Fruit fly (Drosophila melanogaster): ENCODE measurements around the gene Gss2.

Gss2 gene

DNA sequence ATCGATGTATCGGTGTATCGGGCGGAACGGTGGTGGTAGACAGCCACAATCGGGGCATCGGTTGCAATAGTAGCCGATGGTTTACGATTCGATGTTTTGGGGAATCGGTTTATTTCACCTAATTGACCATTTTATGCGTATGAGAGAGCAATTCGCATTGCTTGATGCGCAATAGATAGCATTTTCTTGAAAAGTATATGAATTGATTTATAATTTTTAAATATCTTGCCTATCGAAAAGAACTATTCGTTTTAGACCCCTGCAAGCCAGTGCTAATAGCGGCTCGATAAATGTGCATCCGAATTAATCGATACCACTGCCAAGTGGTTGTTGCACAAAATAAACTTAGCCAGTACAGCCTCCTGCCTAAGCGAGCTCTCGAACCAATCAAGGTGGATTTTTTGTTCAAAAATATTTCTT is 12.3 kb upstream of the Gss2 start, which contains the start of gene mnb (continued):
- TF ChIP-seq z (GFP tag; IDR thresholded peaks at IDR 0.05) = no peak
- TF ChIP-seq org-1 (GFP tag; optimal IDR thresholded peaks at IDR 0.05) = no peak
- no peak for TF ChIP-seq CG6683 (GFP tag; optimal IDR thresholded peaks at IDR 0.05)
- no peak for TF ChIP-seq pum (GFP tag; optimal IDR thresholded peaks at IDR 0.05)
- no peak for TF ChIP-seq CG4854 (GFP tag; optimal IDR thresholded peaks at IDR 0.05)
- TF ChIP-seq E2f2 (GFP tag; IDR thresholded peaks at IDR 0.05) = peak; percentile 83
- TF ChIP-seq sna (GFP tag; IDR thresholded peaks at IDR 0.05; ENCODE audit: partially characterized antibody) = peak; percentile 99
- no peak for TF ChIP-seq CG4424 (GFP tag; optimal IDR thresholded peaks at IDR 0.05)
- no peak for TF ChIP-seq CG6765 (GFP tag; optimal IDR thresholded peaks at IDR 0.05)
- TF ChIP-seq tup (GFP tag; optimal IDR thresholded peaks at IDR 0.05) = no peak
- TF ChIP-seq CG11723 (GFP tag; optimal IDR thresholded peaks at IDR 0.05) = no peak
- peak; percentile 80 for TF ChIP-seq Med (GFP tag)
- peak; percentile 94; the same call in 3 of the 4 replicates for TF ChIP-seq chinmo (GFP tag; IDR thresholded peaks at IDR 0.05; ENCODE audit: partially characterized antibody)
- no peak for TF ChIP-seq zfh1 (GFP tag; IDR thresholded peaks at IDR 0.05)
- TF ChIP-seq slou (GFP tag; optimal IDR thresholded peaks at IDR 0.05) = peak; percentile 11
- TF ChIP-seq CG7556 (GFP tag; optimal IDR thresholded peaks at IDR 0.05) = no peak
- TF ChIP-seq br (optimal IDR thresholded peaks at IDR 0.05) = no peak
- TF ChIP-seq CG3838 (GFP tag; optimal IDR thresholded peaks at IDR 0.05) = no peak
- no peak for TF ChIP-seq CG18619 (GFP tag; optimal IDR thresholded peaks at IDR 0.05)
- no peak for TF ChIP-seq Elba2 (GFP tag; optimal IDR thresholded peaks at IDR 0.05)
- TF ChIP-seq odd (GFP tag; optimal IDR thresholded peaks at IDR 0.05) = no peak
- TF ChIP-seq YL-1 (GFP tag; optimal IDR thresholded peaks at IDR 0.05) = no peak
- TF ChIP-seq E2f1 (GFP tag; IDR thresholded peaks at IDR 0.05) = no peak
- TF ChIP-seq sug (tag; optimal IDR thresholded peaks at IDR 0.05) = peak; percentile 41
- TF ChIP-seq exex (tag; optimal IDR thresholded peaks at IDR 0.05) = no peak
- no peak for TF ChIP-seq NfI (GFP tag; optimal IDR thresholded peaks at IDR 0.05)
- TF ChIP-seq Hand (GFP tag; optimal IDR thresholded peaks at IDR 0.05) = no peak
- peak; percentile 6 for TF ChIP-seq grau (tag; optimal IDR thresholded peaks at IDR 0.05)
- TF ChIP-seq CG11398 (GFP tag; optimal IDR thresholded peaks at IDR 0.05) = no peak
- TF ChIP-seq CG7357 (GFP tag; IDR thresholded peaks at IDR 0.05) = no peak
- no peak for TF ChIP-seq Vsx1 (GFP tag; optimal IDR thresholded peaks at IDR 0.05)
- no peak for TF ChIP-seq CG9727 (GFP tag; optimal IDR thresholded peaks at IDR 0.05)
- TF ChIP-seq D19B (GFP tag; optimal IDR thresholded peaks at IDR 0.05) = no peak
- peak; percentile 1 for TF ChIP-seq CG30020 (tag; optimal IDR thresholded peaks at IDR 0.05)
- TF ChIP-seq Atf-2 (GFP tag; optimal IDR thresholded peaks at IDR 0.05) = no peak

DNA sequence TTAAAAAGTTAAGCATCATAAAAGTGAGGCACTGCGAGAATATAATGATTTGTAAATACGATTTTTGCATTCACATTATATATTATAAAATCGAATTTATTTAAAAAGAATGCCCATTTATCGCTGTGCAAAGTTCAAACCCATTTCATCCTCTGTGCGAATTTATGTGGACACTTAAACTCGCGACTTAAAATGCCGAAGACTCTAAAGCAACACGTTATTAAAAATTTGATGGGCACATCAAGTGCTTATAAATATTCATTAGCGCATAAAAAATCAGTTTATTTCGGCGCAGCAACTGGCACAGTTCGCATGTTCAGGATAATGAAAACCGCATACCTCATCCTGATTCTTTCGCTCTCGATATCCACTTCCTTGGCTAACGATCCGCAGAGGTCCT is 11.6 kb upstream of the Gss2 start, which contains the start of gene CG6788:
TSS of gene CG6788 (plus strand) at position 301 of the 400 bp plus-strand sequence.
- no peak for TF ChIP-seq CG7839 (tag; optimal IDR thresholded peaks at IDR 0.05)
- no peak for TF ChIP-seq CG31224 (GFP tag; IDR thresholded peaks at IDR 0.05)
- no peak for TF ChIP-seq Elba2 (GFP tag; optimal IDR thresholded peaks at IDR 0.05)
- TF ChIP-seq CG18764 (GFP tag; optimal IDR thresholded peaks at IDR 0.05) = no peak
- TF ChIP-seq Side (GFP tag; optimal IDR thresholded peaks at IDR 0.05) = no peak
- no peak for TF ChIP-seq sug (tag; optimal IDR thresholded peaks at IDR 0.05)
- TF ChIP-seq CG5180 (GFP tag; optimal IDR thresholded peaks at IDR 0.05) = no peak
- no peak for TF ChIP-seq chm (GFP tag; IDR thresholded peaks at IDR 0.05)
- TF ChIP-seq CG8290 (GFP tag; optimal IDR thresholded peaks at IDR 0.05) = no peak
- TF ChIP-seq CG8290 (tag; optimal IDR thresholded peaks at IDR 0.05) = no peak
- no peak for TF ChIP-seq bab2 (GFP tag; optimal IDR thresholded peaks at IDR 0.05)
- no peak for TF ChIP-seq bcd (GFP tag; optimal IDR thresholded peaks at IDR 0.05)
- no peak for TF ChIP-seq CG6854 (GFP tag; optimal IDR thresholded peaks at IDR 0.05)
- no peak for TF ChIP-seq toy (GFP tag; IDR thresholded peaks at IDR 0.05)
- no peak for TF ChIP-seq twi (tag; optimal IDR thresholded peaks at IDR 0.05)
- TF ChIP-seq CG17328 (GFP tag; IDR thresholded peaks at IDR 0.05) = no peak
- TF ChIP-seq CG15479 (GFP tag; optimal IDR thresholded peaks at IDR 0.05) = no peak
- TF ChIP-seq chn (GFP tag; optimal IDR thresholded peaks at IDR 0.05) = no peak
- no peak for TF ChIP-seq Kr (GFP tag; optimal IDR thresholded peaks at IDR 0.05)
- TF ChIP-seq CG15696 (tag; optimal IDR thresholded peaks at IDR 0.05) = no peak
- no peak for TF ChIP-seq sisA (GFP tag; IDR thresholded peaks at IDR 0.05)
